Worm (Caenorhabditis elegans): ENCODE results near the gene F56C3.1.

DNA sequence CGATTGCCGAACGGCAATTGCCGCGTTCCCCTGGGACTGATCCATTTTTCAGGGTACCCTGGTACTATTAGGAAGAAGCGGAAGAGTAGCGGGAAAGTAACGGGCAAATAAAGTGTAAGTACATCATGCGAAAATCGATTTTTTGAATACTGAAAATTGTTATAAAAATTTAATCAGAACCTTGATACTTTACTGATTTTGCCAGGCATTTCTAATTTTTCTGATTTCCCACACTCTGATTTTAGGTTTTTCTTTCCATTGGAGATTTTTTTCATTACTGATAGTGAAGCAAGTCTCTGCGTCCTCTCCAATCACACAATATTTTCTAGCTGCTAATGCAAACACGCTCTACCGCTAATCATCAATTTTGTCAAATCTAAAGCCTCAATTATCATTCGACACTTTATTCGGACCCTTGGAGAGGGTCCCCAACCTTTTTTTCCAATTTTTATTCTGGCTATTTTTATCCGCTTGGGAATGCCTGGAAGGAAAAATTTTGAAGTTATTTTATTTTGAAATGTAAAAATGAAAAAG lies 32.1 kb downstream of the F56C3.1 start, which contains the start of gene F19G12.9:
- TF ChIP-seq snpc-4 (tag; optimal IDR thresholded peaks at IDR 0.05) = no peak
- TF ChIP-seq lin-13 (GFP tag; optimal IDR thresholded peaks at IDR 0.05) = no peak
- no peak for TF ChIP-seq zag-1 (tag; optimal IDR thresholded peaks at IDR 0.05)
- TF ChIP-seq C34F6.9 (tag; optimal IDR thresholded peaks at IDR 0.05) = no peak
- no peak for TF ChIP-seq fos-1 (tag; optimal IDR thresholded peaks at IDR 0.05)
- no peak for TF ChIP-seq unc-55 (GFP tag; optimal IDR thresholded peaks at IDR 0.05)
- TF ChIP-seq F13H6.1 (tag; optimal IDR thresholded peaks at IDR 0.05) = no peak
- no peak for TF ChIP-seq R02D3.7 (tag; optimal IDR thresholded peaks at IDR 0.05)
- no peak for TF ChIP-seq aly-2 (tag; optimal IDR thresholded peaks at IDR 0.05)
